Worm (Caenorhabditis elegans): ENCODE results near the gene sri-43.
"Not testable (repeated sequence)": the region's sequence is repeated elsewhere in the genome, so short reads cannot be mapped to it uniquely, and the experiment has no call there.

The sri-43 gene

ce11 chrII:3144552-3144951 is at the start of gene sri-43:
Gene sri-43, minus strand, starts transcription at chrII:3144652.
- TF ChIP-seq ceh-45 (GFP tag; IDR thresholded peaks at IDR 0.05); Y22D7AL.16 (tag; optimal IDR thresholded peaks at IDR 0.05); ets-4 (tag; optimal IDR thresholded peaks at IDR 0.05): not testable (repeated sequence)

- TF ChIP-seq mec-3 (tag; optimal IDR thresholded peaks at IDR 0.05; ENCODE audit: borderline replicate concordance); lim-6 (tag; optimal IDR thresholded peaks at IDR 0.05); ceh-34 (tag; optimal IDR thresholded peaks at IDR 0.05): not testable (repeated sequence)
Observed at ce11 chrII:3191544-3191943, 47.1 kb upstream of the sri-43 start, which contains the start of gene Y27F2A.9. Gene Y27F2A.9, minus strand, starts transcription at chrII:3191644.

ce11 chrII:3189038-3189437 is 44.6 kb upstream of the sri-43 start, which contains the start of gene Y27F2A.11:
Gene Y27F2A.11, plus strand, starts transcription at chrII:3189338.
- not testable (repeated sequence) for TF ChIP-seq sox-4 (tag; optimal IDR thresholded peaks at IDR 0.05); C38D4.7 (GFP tag; optimal IDR thresholded peaks at IDR 0.05); elt-4 (tag; optimal IDR thresholded peaks at IDR 0.05)

ce11 chrII:3185848-3186247 is 41.4 kb upstream of the sri-43 start:
- TF ChIP-seq hlh-30 (tag; optimal IDR thresholded peaks at IDR 0.05; ENCODE audit: insufficient read depth) = no peak
- no peak for TF ChIP-seq hlh-13 (GFP tag; optimal IDR thresholded peaks at IDR 0.05)
- no peak for TF ChIP-seq fkh-6 (tag; optimal IDR thresholded peaks at IDR 0.05)

- not testable (repeated sequence) for TF ChIP-seq hlh-15 (tag; optimal IDR thresholded peaks at IDR 0.05); C38D4.7 (GFP tag; optimal IDR thresholded peaks at IDR 0.05); ceh-45 (GFP tag; IDR thresholded peaks at IDR 0.05)
Observed at ce11 chrII:3184858-3185257, 40.4 kb upstream of the sri-43 start, which contains the start of gene sri-78. Gene sri-78, plus strand, starts transcription at chrII:3185158.

ce11 chrII:3183300-3183840 is 38.9 kb upstream of the sri-43 start, which contains the start of the genes Y27F2A.6 and Y27F2A.8:
Gene Y27F2A.6, minus strand, starts transcription at chrII:3183400.
Gene Y27F2A.8, plus strand, starts transcription at chrII:3183790.
- not testable (repeated sequence) for TF ChIP-seq eyg-1, ceh-22, ceh-14 (tag; optimal IDR thresholded peaks at IDR 0.05)

- not testable (repeated sequence) for TF ChIP-seq unc-86 (tag; optimal IDR thresholded peaks at IDR 0.05); pag-3 (tag; optimal IDR thresholded peaks at IDR 0.05; ENCODE audit: borderline replicate concordance); ceh-48 (tag; optimal IDR thresholded peaks at IDR 0.05)
Observed at ce11 chrII:3177663-3178062, 33.2 kb upstream of the sri-43 start, which contains the start of gene sri-40. Gene sri-40, plus strand, starts transcription at chrII:3177963.

- no peak for TF ChIP-seq ceh-31 (tag; optimal IDR thresholded peaks at IDR 0.05)
- TF ChIP-seq T23F11.4 (GFP tag; optimal IDR thresholded peaks at IDR 0.05) = no peak
- TF ChIP-seq zip-5 (tag; optimal IDR thresholded peaks at IDR 0.05) = no peak
- no peak for TF ChIP-seq ahr-1 (tag; optimal IDR thresholded peaks at IDR 0.05)
Observed at ce11 chrII:3172176-3172575, 27.7 kb upstream of the sri-43 start, which contains the start of gene Y27F2A.10. Gene Y27F2A.10, minus strand, starts transcription at chrII:3172276.

- TF ChIP-seq ahr-1 (tag; optimal IDR thresholded peaks at IDR 0.05) (no peak), C38D4.7 (GFP tag; optimal IDR thresholded peaks at IDR 0.05) (no peak), F13H6.1 (tag; optimal IDR thresholded peaks at IDR 0.05) (no peak), pax-1 (tag; optimal IDR thresholded peaks at IDR 0.05) (no peak), C08G9.2 (tag; optimal IDR thresholded peaks at IDR 0.05) (no peak), lin-11 (tag; optimal IDR thresholded peaks at IDR 0.05) (no peak), unc-3 (GFP tag; conservative IDR thresholded peaks at IDR 0.05) (no peak), unc-3 (tag; optimal IDR thresholded peaks at IDR 0.05) (no peak), sox-4 (tag; optimal IDR thresholded peaks at IDR 0.05) (no peak), tbx-7 (tag; optimal IDR thresholded peaks at IDR 0.05) (no peak), ceh-30 (tag; optimal IDR thresholded peaks at IDR 0.05) (no peak), ceh-31 (tag; optimal IDR thresholded peaks at IDR 0.05) (no peak), odd-2 (tag; optimal IDR thresholded peaks at IDR 0.05) (no peak), ceh-9 (tag; optimal IDR thresholded peaks at IDR 0.05) (no peak), pag-3 (tag; optimal IDR thresholded peaks at IDR 0.05; ENCODE audit: borderline replicate concordance) (no peak), ceh-14 (tag; optimal IDR thresholded peaks at IDR 0.05) (no peak), syd-9 (tag; optimal IDR thresholded peaks at IDR 0.05) (no peak), Y22D7AL.16 (tag; optimal IDR thresholded peaks at IDR 0.05) (no peak), ceh-24 (tag; optimal IDR thresholded peaks at IDR 0.05) (no peak)
Observed at ce11 chrII:3170089-3170488, 25.6 kb upstream of the sri-43 start, which contains the start of gene fbxc-55. Gene fbxc-55, minus strand, starts transcription at chrII:3170189.
